Worm (Caenorhabditis elegans) whole organism, L4 larva: ENCODE data around the gene F58A4.1.

ENCODE experiments used
- R02D3.7 ChIP-seq: fragments of 150-350 bp; sonication (generic microtip); optimal IDR thresholded peaks from 3 replicates; lab custom pipeline; 2014; ENCODE audit warnings: missing biosample characterization, missing genetic modification characterization
- attf-4 ChIP-seq: sonication (generic microtip); optimal IDR thresholded peaks from 3 replicates; lab custom pipeline; 2017; ENCODE audit warnings: missing biosample characterization, missing genetic modification characterization
- daf-12 ChIP-seq: fragments of 150-350 bp; optimal IDR thresholded peaks from 2 replicates; lab custom pipeline; 2014; ENCODE audit warnings: missing biosample characterization, missing genetic modification reagents, missing genetic modification characterization
- dmd-9 ChIP-seq: fragments of 200-800 bp; sonication (Bioruptor generic); IDR thresholded peaks from 2 replicates; pipeline ENCODE4 v1.3.6; 2022; ENCODE audit warnings: missing genetic modification reagents, missing genetic modification characterization, missing compliant biosample characterization
- dpl-1 ChIP-seq: fragments of 150-350 bp; optimal IDR thresholded peaks from 2 replicates; lab custom pipeline; 2014; ENCODE audit warnings: missing biosample characterization, missing genetic modification reagents, missing genetic modification characterization
- zfp-3 ChIP-seq: fragments of 200-800 bp; sonication (Bioruptor generic); conservative IDR thresholded peaks from 2 replicates; pipeline ENCODE4 v1.3.6; 2022; ENCODE audit warnings: missing genetic modification reagents, missing genetic modification characterization, missing compliant biosample characterization
- ztf-11 ChIP-seq: fragments of 150-350 bp; optimal IDR thresholded peaks from 2 replicates; lab custom pipeline; 2014; ENCODE audit warnings: missing biosample characterization, missing genetic modification characterization

ce11 chrIII:9616933-9617332 lies 18.7 kb downstream of the F58A4.1 start:
- no peak for TF ChIP-seq ztf-11
- TF ChIP-seq attf-4 (tag; lab: Kevin White, UChicago): no peak
- no peak for TF ChIP-seq R02D3.7 (tag; lab: Kevin White, UChicago)
- TF ChIP-seq dpl-1 (GFP tag; lab: Kevin White, UChicago): no peak
- no peak for TF ChIP-seq daf-12 (tag; lab: Kevin White, UChicago)
- TF ChIP-seq dmd-9 (GFP tag; lab: Robert Waterston, UW): no peak
- no peak for TF ChIP-seq zfp-3 (GFP tag; lab: Robert Waterston, UW)
